Fruit fly (Drosophila melanogaster): ENCODE measurements around the gene CG2991.

Gene CG2991

dm6 chr2L:2885503-2886225 lies 28.7 kb downstream of the CG2991 start, which contains the start of the genes NTPase and lilli (continued):
- TF ChIP-seq CG16863 (GFP tag; optimal IDR thresholded peaks at IDR 0.05) (peak; percentile 59), bigmax (GFP tag; optimal IDR thresholded peaks at IDR 0.05) (no peak), ranshi (GFP tag; IDR thresholded peaks at IDR 0.05) (no peak; the same call in 1 of the 2 replicates), hbn (GFP tag; IDR thresholded peaks at IDR 0.05; ENCODE audit: partially characterized antibody) (peak; percentile 82), dysf (GFP tag; IDR thresholded peaks at IDR 0.05) (no peak), CG13123 (GFP tag; optimal IDR thresholded peaks at IDR 0.05) (peak; percentile 32), CG2116 (GFP tag; optimal IDR thresholded peaks at IDR 0.05) (peak; percentile 70), fru (optimal IDR thresholded peaks at IDR 0.05) (no peak), Jarid2 (GFP tag; optimal IDR thresholded peaks at IDR 0.05) (peak; percentile 19), fd102C (GFP tag; optimal IDR thresholded peaks at IDR 0.05) (no peak), pzg (GFP tag; optimal IDR thresholded peaks at IDR 0.05) (peak; percentile 81), crp (GFP tag; optimal IDR thresholded peaks at IDR 0.05) (peak; percentile 98 to 99), CG13424 (tag; optimal IDR thresholded peaks at IDR 0.05) (no peak), ERR (GFP tag; optimal IDR thresholded peaks at IDR 0.05) (peak; percentile 74), CG6813 (GFP tag; optimal IDR thresholded peaks at IDR 0.05) (peak; percentile 10), bbx (GFP tag; IDR thresholded peaks at IDR 0.05; ENCODE audit: partially characterized antibody) (peak; percentile 96), wor (GFP tag; IDR thresholded peaks at IDR 0.05) (no peak), Meics (GFP tag; optimal IDR thresholded peaks at IDR 0.05) (peak; percentile 19), CG13894 (tag; optimal IDR thresholded peaks at IDR 0.05) (peak; percentile 9), CG10267 (tag; optimal IDR thresholded peaks at IDR 0.05) (peak; percentile 95), CG1792 (GFP tag; optimal IDR thresholded peaks at IDR 0.05) (peak; percentile 12), CG12942 (GFP tag; optimal IDR thresholded peaks at IDR 0.05) (peak; percentile 48), ato (GFP tag; IDR thresholded peaks at IDR 0.05; ENCODE audit: partially characterized antibody) (peak; percentile 88), bowl (GFP tag; IDR thresholded peaks at IDR 0.05) (no peak), CG18619 (GFP tag; optimal IDR thresholded peaks at IDR 0.05) (no peak), CG14441 (GFP tag; IDR thresholded peaks at IDR 0.05) (peak; percentile 63), shn (GFP tag; optimal IDR thresholded peaks at IDR 0.05) (peak; percentile 74), chm (GFP tag; IDR thresholded peaks at IDR 0.05) (peak; percentile 70), grau (tag; optimal IDR thresholded peaks at IDR 0.05) (no peak), ATbp (GFP tag; optimal IDR thresholded peaks at IDR 0.05) (no peak), CG11456 (GFP tag; IDR thresholded peaks at IDR 0.05) (peak; percentile 69; the same call in 1 of the 3 replicates), gce (GFP tag; IDR thresholded peaks at IDR 0.05) (0 out of 3 replicates have a peak, but pooled peaks have one; percentile 36), CG7372 (GFP tag; IDR thresholded peaks at IDR 0.05) (no peak), az2 (GFP tag; optimal IDR thresholded peaks at IDR 0.05) (peak; percentile 64), CG2199 (GFP tag; IDR thresholded peaks at IDR 0.05) (peak; percentile 20; the same call in 1 of the 3 replicates), CG15269 (tag; optimal IDR thresholded peaks at IDR 0.05) (no peak), GATAe (GFP tag; conservative IDR thresholded peaks at IDR 0.05) (no peak), prd (optimal IDR thresholded peaks at IDR 0.05) (no peak), prd (GFP tag; IDR thresholded peaks at IDR 0.05) (peak; percentile 67), CG8924 (tag; optimal IDR thresholded peaks at IDR 0.05) (no peak), trh (GFP tag; optimal IDR thresholded peaks at IDR 0.05) (peak; percentile 41), CG3726 (GFP tag; IDR thresholded peaks at IDR 0.05) (no peak), jigr1 (GFP tag; IDR thresholded peaks at IDR 0.05) (no peak), CG1647 (GFP tag; optimal IDR thresholded peaks at IDR 0.05) (peak; percentile 55), CG2875 (GFP tag; optimal IDR thresholded peaks at IDR 0.05) (no peak), exex (tag; optimal IDR thresholded peaks at IDR 0.05) (no peak), Hsf (GFP tag; optimal IDR thresholded peaks at IDR 0.05) (peak; percentile 80), fd96Cb (tag; optimal IDR thresholded peaks at IDR 0.05) (no peak), HLH4C (GFP tag; IDR thresholded peaks at IDR 0.05; ENCODE audit: partially characterized antibody) (peak; percentile 92), CG17328 (GFP tag; IDR thresholded peaks at IDR 0.05) (peak; percentile 54)

All from whole organism, embryonic.